Worm (Caenorhabditis elegans): ENCODE measurements around the gene nhr-272.

ce11 chrX:12704721-12705120 lies at the start of gene nhr-272:
- no peak for TF ChIP-seq lin-39 (tag; optimal IDR thresholded peaks at IDR 0.05)
- TF ChIP-seq egl-27 (tag; optimal IDR thresholded peaks at IDR 0.05) = no peak
- TF ChIP-seq sptf-1 (tag; optimal IDR thresholded peaks at IDR 0.05) = no peak
- no peak for TF ChIP-seq unc-62 (GFP tag; optimal IDR thresholded peaks at IDR 0.05)
- TF ChIP-seq ztf-4 (tag; optimal IDR thresholded peaks at IDR 0.05) = no peak
- no peak for TF ChIP-seq nhr-237 (tag; optimal IDR thresholded peaks at IDR 0.05)
- no peak for TF ChIP-seq tbx-2 (tag; optimal IDR thresholded peaks at IDR 0.05)
- TF ChIP-seq ama-1 (optimal IDR thresholded peaks at IDR 0.05) = no peak
- no peak for TF ChIP-seq mef-2 (tag; optimal IDR thresholded peaks at IDR 0.05)
- TF ChIP-seq sox-4 (tag; optimal IDR thresholded peaks at IDR 0.05) = no peak
- no peak for TF ChIP-seq zag-1 (tag; optimal IDR thresholded peaks at IDR 0.05)
- TF ChIP-seq alr-1 (tag; optimal IDR thresholded peaks at IDR 0.05; ENCODE audit: borderline replicate concordance) = no peak
- TF ChIP-seq ets-5 (GFP tag; IDR thresholded peaks at IDR 0.05) = no peak
- TF ChIP-seq pag-3 (tag; optimal IDR thresholded peaks at IDR 0.05; ENCODE audit: borderline replicate concordance, insufficient read depth) = no peak
